Fruit fly (Drosophila melanogaster) whole organism, embryonic: Measurements from ENCODE around the gene cass.
A peak's percentile ranks its signal among the peaks of the same experiment; 100 is the strongest.

Source experiments
- CG32532 ChIP-seq: fragments of 200-800 bp; sonication (Bioruptor generic); IDR thresholded peaks from 2 replicates; pipeline ENCODE4 v1.3.6; 2022; ENCODE audit warnings: missing biosample characterization, missing genetic modification characterization
- CG5180 ChIP-seq: fragments of 200-800 bp; sonication (Bioruptor generic); optimal IDR thresholded peaks from 3 replicates; lab custom pipeline; 2017; ENCODE audit warnings: missing biosample characterization, missing genetic modification characterization, mild to moderate bottlenecking, moderate library complexity, missing genetic modification reagents
- CG8478 ChIP-seq: fragments of >200 bp; optimal IDR thresholded peaks from 2 replicates; lab custom pipeline; 2018
- CoRest ChIP-seq: fragments of 200-800 bp; sonication (Bioruptor generic); optimal IDR thresholded peaks from 3 replicates; lab custom pipeline; 2018; ENCODE audit warnings: missing biosample characterization, mild to moderate bottlenecking, missing genetic modification characterization, moderate library complexity
- Hmr ChIP-seq: fragments of 200-800 bp; sonication (Bioruptor generic); optimal IDR thresholded peaks from 3 replicates; lab custom pipeline; 2017; ENCODE audit warnings: mild to moderate bottlenecking, missing biosample characterization, missing genetic modification reagents, missing genetic modification characterization
- cas ChIP-seq: fragments of 200-800 bp; sonication (Bioruptor generic); IDR thresholded peaks from 2 replicates; pipeline ENCODE4 v1.3.6; 2022; ENCODE audit warnings: missing biosample characterization, missing genetic modification characterization
- chinmo ChIP-seq: fragments of 200-800 bp; sonication (Bioruptor generic); IDR thresholded peaks from 4 replicates; pipeline ENCODE4 v1.3.6; 2022; ENCODE audit warnings: missing biosample characterization, missing genetic modification characterization; ENCODE audit not compliant: partially characterized antibody

- no peak for TF ChIP-seq CG32532 (GFP tag; lab: Robert Waterston, UW)
- no peak for TF ChIP-seq CG8478
- TF ChIP-seq CG5180 (GFP tag; lab: Kevin White, UChicago), result no peak
- no peak for TF ChIP-seq cas
- TF ChIP-seq CoRest, result peak; percentile 73
- peak; percentile 37 for TF ChIP-seq Hmr
- peak; percentile 76; the same call in 1 of the 4 replicates for TF ChIP-seq chinmo (GFP tag; lab: Robert Waterston, UW)
These were observed at the start of gene cass for dm6 chr2L:17477710-17478109.
